Fruit fly (Drosophila melanogaster) whole organism, pupa: Measurements from ENCODE around the gene RluA-1.

Experiments
- CG4496 ChIP-seq: fragments of 200-800 bp; sonication (Bioruptor generic); IDR thresholded peaks from 3 replicates; pipeline ENCODE4 v1.3.6; 2022; ENCODE audit warnings: missing biosample characterization, missing genetic modification characterization
- CG9948 ChIP-seq: fragments of 200-800 bp; sonication (Bioruptor generic); optimal IDR thresholded peaks from 2 replicates; lab custom pipeline; 2018; ENCODE audit warnings: missing biosample characterization, mild to moderate bottlenecking, missing genetic modification characterization, moderate library complexity
- D1 ChIP-seq: fragments of 200-800 bp; sonication (Bioruptor generic); optimal IDR thresholded peaks from 2 replicates; lab custom pipeline; 2018; ENCODE audit warnings: missing biosample characterization, mild to moderate bottlenecking, missing genetic modification characterization, moderate library complexity
- EcR ChIP-seq: fragments of 200-800 bp; sonication (Bioruptor generic); optimal IDR thresholded peaks from 3 replicates; lab custom pipeline; 2019; ENCODE audit warnings: missing biosample characterization, missing genetic modification characterization, mild to moderate bottlenecking, moderate library complexity, missing genetic modification reagents
- Ets98B ChIP-seq: fragments of 200-800 bp; sonication (Bioruptor generic); IDR thresholded peaks from 2 replicates; pipeline ENCODE4 v1.3.6; 2022; ENCODE audit warnings: missing biosample characterization, missing genetic modification characterization
- Snoo ChIP-seq: fragments of 200-800 bp; sonication (Bioruptor generic); optimal IDR thresholded peaks from 3 replicates; lab custom pipeline; 2017; ENCODE audit warnings: missing biosample characterization, mild to moderate bottlenecking, missing genetic modification characterization, inconsistent platforms

- no peak for TF ChIP-seq CG9948 (tag; lab: Kevin White, UChicago)
- TF ChIP-seq Ets98B (GFP tag; lab: Robert Waterston, UW): no peak
- no peak for TF ChIP-seq CG4496 (GFP tag; lab: Robert Waterston, UW)
- no peak for TF ChIP-seq EcR (GFP tag; lab: Kevin White, UChicago)
- TF ChIP-seq D1: no peak
- TF ChIP-seq Snoo: no peak
Measured at dm6 chr2L:10455944-10456520, 18.1 kb downstream of the RluA-1 start.
